Fruit fly (Drosophila melanogaster) whole organism: Measurements from ENCODE around the gene CG7131.

Source experiments
- CG8478 ChIP-seq: fragments of >200 bp; optimal IDR thresholded peaks from 2 replicates; lab custom pipeline; 2018; ENCODE audit warnings: inconsistent platforms
- Dll ChIP-seq: fragments of >200 bp; optimal IDR thresholded peaks from 2 replicates; lab custom pipeline; 2017
- EcR ChIP-seq, 2 experiments: fragments of >200 bp; optimal IDR thresholded peaks; 2 replicates each; lab custom pipeline; 2017; ENCODE audit warnings: missing biosample characterization in 2 of 2, missing genetic modification characterization in 2 of 2, missing genetic modification reagents in 2 of 2
- pan ChIP-seq: fragments of >200 bp; optimal IDR thresholded peaks from 2 replicates; lab custom pipeline; 2017
- psq ChIP-seq: fragments of >200 bp; optimal IDR thresholded peaks from 2 replicates; lab custom pipeline; 2017
- usp ChIP-seq: fragments of >200 bp; optimal IDR thresholded peaks from 2 replicates; lab custom pipeline; 2017; ENCODE audit warnings: missing biosample characterization, missing genetic modification characterization, mixed read lengths

The CG7131 gene

dm6 chr3R:18251876-18252275 lies 36.7 kb downstream of the CG7131 start:
- TF ChIP-seq Dll (lab: Kevin White, UChicago) (no peak), CG8478 (lab: Kevin White, UChicago) (no peak), usp (GFP tag; lab: Kevin White, UChicago) (no peak), EcR (GFP tag; optimal IDR thresholded peaks at IDR 0.05; lab: Kevin White, UChicago) (no peak), pan (lab: Kevin White, UChicago) (no peak), psq (no peak)

- TF ChIP-seq Dll (lab: Kevin White, UChicago) = no peak
- no peak for TF ChIP-seq EcR (GFP tag; optimal IDR thresholded peaks at IDR 0.05; lab: Kevin White, UChicago)
- TF ChIP-seq pan (lab: Kevin White, UChicago) = no peak
- TF ChIP-seq CG8478 (lab: Kevin White, UChicago) = no peak
- no peak for TF ChIP-seq usp (GFP tag; lab: Kevin White, UChicago)
- TF ChIP-seq psq = no peak
Observed at dm6 chr3R:18250815-18251214, 37.8 kb downstream of the CG7131 start, which contains the start of gene CG18598. CG18598 (plus strand) TSS chr3R:18251115.

dm6 chr3R:18249268-18249667 lies 39.3 kb downstream of the CG7131 start:
- TF ChIP-seq pan (lab: Kevin White, UChicago) (no peak), psq (no peak), EcR (GFP tag; optimal IDR thresholded peaks at IDR 0.05; lab: Kevin White, UChicago) (no peak), Dll (lab: Kevin White, UChicago) (no peak), usp (GFP tag; lab: Kevin White, UChicago) (no peak), CG8478 (lab: Kevin White, UChicago) (no peak)

- TF ChIP-seq pan (lab: Kevin White, UChicago) = no peak
- no peak for TF ChIP-seq Dll (lab: Kevin White, UChicago)
- no peak for TF ChIP-seq psq
- TF ChIP-seq usp (GFP tag; lab: Kevin White, UChicago) = no peak
- TF ChIP-seq CG8478 (lab: Kevin White, UChicago) = no peak
- TF ChIP-seq EcR (GFP tag; optimal IDR thresholded peaks at IDR 0.05; lab: Kevin White, UChicago) = no peak
Observed at dm6 chr3R:18246041-18246440, 42.5 kb downstream of the CG7131 start.

dm6 chr3R:18245044-18245596 lies 43.5 kb downstream of the CG7131 start:
- TF ChIP-seq pan (lab: Kevin White, UChicago) (no peak), CG8478 (lab: Kevin White, UChicago) (no peak), Dll (lab: Kevin White, UChicago) (no peak), psq (no peak), usp (GFP tag; lab: Kevin White, UChicago) (no peak), EcR (GFP tag; optimal IDR thresholded peaks at IDR 0.05; lab: Kevin White, UChicago) (no peak)

dm6 chr3R:18244171-18245043 lies 44.2 kb downstream of the CG7131 start:
- TF ChIP-seq psq (no peak), pan (lab: Kevin White, UChicago) (no peak), Dll (lab: Kevin White, UChicago) (peak; percentile 93), EcR (GFP tag; optimal IDR thresholded peaks at IDR 0.05; lab: Kevin White, UChicago) (peak in 1 of 2 experiments; percentile 79), usp (GFP tag; lab: Kevin White, UChicago) (no peak), CG8478 (lab: Kevin White, UChicago) (peak; percentile 89)

- TF ChIP-seq Dll (lab: Kevin White, UChicago) (no peak), CG8478 (lab: Kevin White, UChicago) (no peak), EcR (GFP tag; optimal IDR thresholded peaks at IDR 0.05; lab: Kevin White, UChicago) (no peak), pan (lab: Kevin White, UChicago) (no peak), psq (no peak), usp (GFP tag; lab: Kevin White, UChicago) (no peak)
Observed at dm6 chr3R:18243718-18244170, 44.8 kb downstream of the CG7131 start.

dm6 chr3R:18243000-18243399 lies 45.6 kb downstream of the CG7131 start:
- no peak for TF ChIP-seq CG8478 (lab: Kevin White, UChicago)
- no peak for TF ChIP-seq Dll (lab: Kevin White, UChicago)
- no peak for TF ChIP-seq psq
- TF ChIP-seq pan (lab: Kevin White, UChicago) = no peak
- TF ChIP-seq EcR (GFP tag; optimal IDR thresholded peaks at IDR 0.05; lab: Kevin White, UChicago) = no peak
- no peak for TF ChIP-seq usp (GFP tag; lab: Kevin White, UChicago)

dm6 chr3R:18242089-18242955 lies 46.3 kb downstream of the CG7131 start, which contains the start of the genes CG7156 and 14-3-3epsilon:
CG7156 (minus strand) TSS chr3R:18242159.
14-3-3epsilon (plus strand) TSS chr3R:18242531.
- no peak for TF ChIP-seq usp (GFP tag; lab: Kevin White, UChicago)
